Worm (Caenorhabditis elegans): ENCODE results near the gene zig-12.

DNA sequence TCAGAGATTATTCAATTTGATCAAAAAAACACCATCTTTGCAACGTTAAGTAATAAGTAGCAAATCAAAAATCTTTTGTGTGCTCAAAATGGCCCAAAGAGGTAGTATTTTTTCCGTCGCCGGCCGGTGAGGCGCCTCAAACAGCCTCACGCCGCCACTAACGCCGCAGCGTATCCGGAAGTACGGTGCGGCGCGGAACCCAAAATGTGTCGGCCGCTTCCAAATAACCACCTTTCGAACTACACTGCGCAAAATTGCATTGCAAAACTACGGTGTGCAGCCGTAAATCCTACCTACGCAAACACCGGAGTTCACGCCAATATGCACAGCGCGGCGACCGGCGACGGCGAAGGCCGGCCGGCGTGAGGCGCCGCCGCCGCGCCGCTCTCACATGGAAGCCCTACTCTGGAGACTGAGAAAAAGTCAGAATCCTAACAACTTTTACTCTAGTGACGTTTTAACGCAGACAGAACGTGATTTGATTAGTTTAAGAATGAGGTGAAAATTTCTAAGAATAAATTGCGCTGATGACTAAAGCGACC, 22.0 kb upstream of the zig-12 start:
- no peak for TF ChIP-seq B0310.2 (tag; optimal IDR thresholded peaks at IDR 0.05)
- no peak for TF ChIP-seq hmg-4 (GFP tag; optimal IDR thresholded peaks at IDR 0.05)
- no peak for TF ChIP-seq ama-1 (optimal IDR thresholded peaks at IDR 0.05)
- TF ChIP-seq ets-7 (tag; optimal IDR thresholded peaks at IDR 0.05), result no peak
- no peak for TF ChIP-seq hnd-1 (tag; optimal IDR thresholded peaks at IDR 0.05)
- no peak for TF ChIP-seq pes-1 (GFP tag; IDR thresholded peaks at IDR 0.05)
- TF ChIP-seq aly-1 (tag; optimal IDR thresholded peaks at IDR 0.05), result no peak
